Fruit fly (Drosophila melanogaster) whole organism, prepupa: ENCODE data around the gene TSG101.

Experiments
- CG8632 ChIP-seq: fragments of 200-800 bp; sonication (Bioruptor generic); optimal IDR thresholded peaks from 3 replicates; lab custom pipeline; 2016; ENCODE audit warnings: missing biosample characterization, missing genetic modification characterization
- Eip93F ChIP-seq: fragments of 200-800 bp; sonication (Bioruptor generic); optimal IDR thresholded peaks from 2 replicates; lab custom pipeline; 2016; ENCODE audit warnings: missing biosample characterization, mild to moderate bottlenecking, missing genetic modification characterization

DNA sequence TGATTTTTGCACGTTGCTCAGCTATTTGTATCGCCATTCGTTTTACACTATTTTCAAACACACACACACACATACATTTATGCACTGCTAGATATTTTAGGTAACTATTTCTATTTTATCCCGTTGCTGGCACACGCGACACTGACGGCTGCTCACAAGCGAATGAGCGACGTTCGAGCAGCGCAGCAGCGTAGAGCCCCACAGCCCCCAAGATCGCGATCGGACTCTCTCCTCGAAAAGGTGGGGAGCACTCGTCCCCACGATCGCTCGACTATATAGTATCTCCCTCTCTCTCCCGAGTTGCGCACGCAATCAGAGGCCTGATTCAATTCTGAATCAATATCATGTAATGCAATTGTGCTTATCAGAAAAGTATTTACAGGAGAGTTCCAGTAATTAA is 42.1 kb upstream of the TSG101 start:
- TF ChIP-seq CG8632 (GFP tag; lab: Kevin White, UChicago), result no peak
- TF ChIP-seq Eip93F (GFP tag; lab: Kevin White, UChicago), result no peak
